Fruit fly (Drosophila melanogaster) whole organism, embryonic: Measurements from ENCODE around the gene KP78b.

Experiments used
- Adf1 ChIP-seq: fragments of 200-800 bp; sonication (Bioruptor generic); IDR thresholded peaks from 2 replicates; pipeline ENCODE4 v1.3.6; 2022; ENCODE audit warnings: missing biosample characterization, missing genetic modification characterization
- Antp ChIP-seq: fragments of 200-800 bp; sonication (Bioruptor generic); optimal IDR thresholded peaks from 3 replicates; lab custom pipeline; 2016; ENCODE audit warnings: missing biosample characterization, missing genetic modification characterization
- CG1024 ChIP-seq: fragments of 200-800 bp; sonication (Bioruptor generic); IDR thresholded peaks from 2 replicates; pipeline ENCODE4 v1.3.6; 2022; ENCODE audit warnings: missing biosample characterization, missing genetic modification characterization
- CG11398 ChIP-seq: fragments of 200-800 bp; sonication (Bioruptor generic); optimal IDR thresholded peaks from 2 replicates; lab custom pipeline; 2016; ENCODE audit warnings: missing biosample characterization, missing genetic modification characterization
- CG12391 ChIP-seq: fragments of 200-800 bp; sonication (Bioruptor generic); optimal IDR thresholded peaks from 3 replicates; lab custom pipeline; 2018; ENCODE audit warnings: missing biosample characterization, mild to moderate bottlenecking, missing genetic modification characterization, moderate library complexity
- CG12744 ChIP-seq: fragments of 200-800 bp; sonication (Bioruptor generic); optimal IDR thresholded peaks from 2 replicates; lab custom pipeline; 2016; ENCODE audit warnings: missing biosample characterization, missing genetic modification characterization
- CG14441 ChIP-seq: fragments of 200-800 bp; sonication (Bioruptor generic); IDR thresholded peaks from 2 replicates; pipeline ENCODE4 v1.3.6; 2022; ENCODE audit warnings: missing biosample characterization, missing genetic modification characterization
- CG16863 ChIP-seq: fragments of 200-800 bp; sonication (Bioruptor generic); optimal IDR thresholded peaks from 3 replicates; lab custom pipeline; 2016; ENCODE audit warnings: missing biosample characterization, missing genetic modification characterization
- CG2712 ChIP-seq: fragments of 200-800 bp; optimal IDR thresholded peaks from 3 replicates; lab custom pipeline; 2019; ENCODE audit warnings: missing biosample characterization, mild to moderate bottlenecking, missing genetic modification characterization, moderate library complexity
- CG3065 ChIP-seq: fragments of 200-800 bp; sonication (Bioruptor generic); optimal IDR thresholded peaks from 2 replicates; lab custom pipeline; 2016; ENCODE audit warnings: missing biosample characterization, missing genetic modification characterization
- CG4820 ChIP-seq: fragments of 200-800 bp; sonication (Bioruptor generic); optimal IDR thresholded peaks from 3 replicates; lab custom pipeline; 2016; ENCODE audit warnings: missing biosample characterization, missing genetic modification characterization
- CG5245 ChIP-seq: fragments of 200-800 bp; sonication (Bioruptor generic); optimal IDR thresholded peaks from 3 replicates; lab custom pipeline; 2016; ENCODE audit warnings: missing biosample characterization, missing genetic modification characterization
- CG7556 ChIP-seq: fragments of 200-800 bp; sonication (Bioruptor generic); optimal IDR thresholded peaks from 2 replicates; lab custom pipeline; 2017; ENCODE audit warnings: missing biosample characterization, mild to moderate bottlenecking, missing genetic modification characterization
- CG8089 ChIP-seq: fragments of 200-800 bp; sonication (Bioruptor generic); optimal IDR thresholded peaks from 3 replicates; lab custom pipeline; 2016; ENCODE audit warnings: missing biosample characterization, missing genetic modification characterization
- CG8924 ChIP-seq: fragments of 200-800 bp; optimal IDR thresholded peaks from 3 replicates; lab custom pipeline; 2019; ENCODE audit warnings: missing biosample characterization, mild to moderate bottlenecking, missing genetic modification characterization, moderate library complexity
- CG9215 ChIP-seq: fragments of 200-800 bp; sonication (Bioruptor generic); IDR thresholded peaks from 2 replicates; pipeline ENCODE4 v1.3.6; 2022; ENCODE audit warnings: missing biosample characterization, missing genetic modification characterization
- Camta ChIP-seq: fragments of 200-800 bp; sonication (Bioruptor generic); optimal IDR thresholded peaks from 2 replicates; lab custom pipeline; 2016; ENCODE audit warnings: missing biosample characterization, missing genetic modification characterization
- CoRest ChIP-seq: fragments of 200-800 bp; sonication (Bioruptor generic); optimal IDR thresholded peaks from 3 replicates; lab custom pipeline; 2018; ENCODE audit warnings: missing biosample characterization, mild to moderate bottlenecking, missing genetic modification characterization, moderate library complexity
- Dad ChIP-seq: fragments of 200-800 bp; sonication (Bioruptor generic); optimal IDR thresholded peaks from 3 replicates; lab custom pipeline; 2016; ENCODE audit warnings: missing biosample characterization, missing genetic modification characterization
- Dll ChIP-seq: fragments of 200-800 bp; sonication (Bioruptor generic); IDR thresholded peaks from 4 replicates; pipeline ENCODE4 v1.3.6; 2022; ENCODE audit warnings: missing biosample characterization, missing genetic modification characterization; ENCODE audit not compliant: partially characterized antibody
- Ets97D ChIP-seq: fragments of 200-800 bp; sonication (Bioruptor generic); optimal IDR thresholded peaks from 3 replicates; lab custom pipeline; 2016; ENCODE audit warnings: missing biosample characterization, missing genetic modification characterization
- Gug ChIP-seq: fragments of 200-800 bp; sonication (Bioruptor generic); IDR thresholded peaks from 4 replicates; pipeline ENCODE4 v1.3.6; 2022; ENCODE audit warnings: missing biosample characterization, missing genetic modification characterization
- HHEX ChIP-seq: fragments of 200-800 bp; sonication (Bioruptor generic); optimal IDR thresholded peaks from 3 replicates; lab custom pipeline; 2017; ENCODE audit warnings: missing biosample characterization, mild to moderate bottlenecking, missing genetic modification characterization, missing genetic modification reagents
- HLH3B ChIP-seq: fragments of 200-800 bp; sonication (Bioruptor generic); IDR thresholded peaks from 2 replicates; pipeline ENCODE4 v1.3.6; 2022; ENCODE audit warnings: missing biosample characterization, missing genetic modification characterization
- HLH4C ChIP-seq: fragments of 200-800 bp; sonication (Bioruptor generic); IDR thresholded peaks from 3 replicates; pipeline ENCODE4 v1.3.6; 2022; ENCODE audit warnings: missing biosample characterization, missing genetic modification characterization; ENCODE audit not compliant: partially characterized antibody
- Mes4 ChIP-seq: fragments of 200-800 bp; sonication (Bioruptor generic); optimal IDR thresholded peaks from 2 replicates; lab custom pipeline; 2016; ENCODE audit warnings: missing biosample characterization, missing genetic modification characterization
- NC2α ChIP-seq: fragments of 200-800 bp; sonication (Bioruptor generic); optimal IDR thresholded peaks from 2 replicates; lab custom pipeline; 2016; ENCODE audit warnings: missing biosample characterization, missing genetic modification characterization
- Sox100B ChIP-seq: fragments of 200-800 bp; sonication (Bioruptor generic); optimal IDR thresholded peaks from 3 replicates; lab custom pipeline; 2018; ENCODE audit warnings: missing biosample characterization, mild to moderate bottlenecking, missing genetic modification characterization
- Spps ChIP-seq: fragments of 200-800 bp; sonication (Bioruptor generic); optimal IDR thresholded peaks from 2 replicates; lab custom pipeline; 2018; ENCODE audit warnings: missing biosample characterization, mild to moderate bottlenecking, missing genetic modification characterization
- Taf1 ChIP-seq: fragments of 200-800 bp; sonication (Bioruptor generic); IDR thresholded peaks from 2 replicates; pipeline ENCODE4 v1.3.6; 2022; ENCODE audit warnings: missing biosample characterization, missing genetic modification characterization
- Trl ChIP-seq, 3 experiments: fragments of >200 bp in 2 of 3; fragments of 200-800 bp in 1 of 3; sonication (Bioruptor generic) in 1 of 3; optimal IDR thresholded peaks; 2 replicates in 1 of 3; 3 replicates in 2 of 3; lab custom pipeline; 2016 to 2017; ENCODE audit warnings: missing biosample characterization in 1 of 3, missing genetic modification characterization in 1 of 3
- cas ChIP-seq: fragments of 200-800 bp; sonication (Bioruptor generic); IDR thresholded peaks from 2 replicates; pipeline ENCODE4 v1.3.6; 2022; ENCODE audit warnings: missing biosample characterization, missing genetic modification characterization
- cg ChIP-seq: fragments of 200-800 bp; sonication (Bioruptor generic); optimal IDR thresholded peaks from 3 replicates; lab custom pipeline; 2019; ENCODE audit warnings: missing biosample characterization, mild to moderate bottlenecking, missing genetic modification characterization, moderate library complexity
- dm ChIP-seq: fragments of 200-800 bp; sonication (Bioruptor generic); optimal IDR thresholded peaks from 3 replicates; lab custom pipeline; 2016; ENCODE audit warnings: missing biosample characterization, missing genetic modification characterization
- ems ChIP-seq: fragments of 200-800 bp; sonication (Bioruptor generic); optimal IDR thresholded peaks from 3 replicates; lab custom pipeline; 2016; ENCODE audit warnings: missing biosample characterization, missing genetic modification characterization
- hbn ChIP-seq: fragments of 200-800 bp; sonication (Bioruptor generic); IDR thresholded peaks from 2 replicates; pipeline ENCODE4 v1.3.6; 2022; ENCODE audit warnings: missing biosample characterization, missing genetic modification characterization; ENCODE audit not compliant: partially characterized antibody
- kah ChIP-seq: fragments of 200-800 bp; sonication (Bioruptor generic); optimal IDR thresholded peaks from 2 replicates; lab custom pipeline; 2018; ENCODE audit warnings: missing biosample characterization, mild to moderate bottlenecking, missing genetic modification characterization
- knrl ChIP-seq: fragments of 200-800 bp; sonication (Bioruptor generic); IDR thresholded peaks from 3 replicates; pipeline ENCODE4 v1.3.6; 2022; ENCODE audit warnings: missing biosample characterization, missing genetic modification characterization; ENCODE audit not compliant: partially characterized antibody
- lab ChIP-seq: fragments of 200-800 bp; sonication (Bioruptor generic); optimal IDR thresholded peaks from 3 replicates; lab custom pipeline; 2017; ENCODE audit warnings: missing biosample characterization, missing genetic modification characterization, mild to moderate bottlenecking, moderate library complexity, missing genetic modification reagents
- nau ChIP-seq: fragments of 200-800 bp; sonication (Bioruptor generic); optimal IDR thresholded peaks from 3 replicates; lab custom pipeline; 2017; ENCODE audit warnings: missing biosample characterization, mild to moderate bottlenecking, missing genetic modification characterization, missing genetic modification reagents
- org-1 ChIP-seq: fragments of 200-800 bp; sonication (Bioruptor generic); optimal IDR thresholded peaks from 2 replicates; lab custom pipeline; 2017; ENCODE audit warnings: missing biosample characterization, missing genetic modification characterization
- otp ChIP-seq: fragments of 200-800 bp; sonication (Bioruptor generic); IDR thresholded peaks from 3 replicates; pipeline ENCODE4, ENCODE4 v1.3.6; 2022; ENCODE audit warnings: missing biosample characterization, missing genetic modification characterization
- sr ChIP-seq: fragments of 200-800 bp; sonication (Bioruptor generic); IDR thresholded peaks from 3 replicates; pipeline ENCODE4 v1.3.6; 2022; ENCODE audit warnings: missing biosample characterization, missing genetic modification characterization
- tll ChIP-seq, 2 experiments: fragments of 200-800 bp in 1 of 2; fragments of >200 bp in 1 of 2; sonication (Bioruptor generic) in 1 of 2; optimal IDR thresholded peaks; 2 replicates each; lab custom pipeline; 2017 to 2019; ENCODE audit warnings: missing biosample characterization in 2 of 2, missing genetic modification characterization in 2 of 2, mild to moderate bottlenecking in 1 of 2, moderate library complexity in 1 of 2
- vvl ChIP-seq: fragments of 200-800 bp; sonication (Bioruptor generic); IDR thresholded peaks from 2 replicates; pipeline ENCODE4 v1.3.6; 2022; ENCODE audit warnings: missing biosample characterization, missing genetic modification characterization
- zen ChIP-seq: fragments of 200-800 bp; sonication (Bioruptor generic); optimal IDR thresholded peaks from 3 replicates; lab custom pipeline; 2018; ENCODE audit warnings: missing biosample characterization, mild to moderate bottlenecking, missing genetic modification characterization, moderate library complexity
- zfh1 ChIP-seq: fragments of 200-800 bp; sonication (Bioruptor generic); IDR thresholded peaks from 3 replicates; pipeline ENCODE4 v1.3.6; 2022; ENCODE audit warnings: missing biosample characterization, missing genetic modification characterization

KP78b gene

DNA sequence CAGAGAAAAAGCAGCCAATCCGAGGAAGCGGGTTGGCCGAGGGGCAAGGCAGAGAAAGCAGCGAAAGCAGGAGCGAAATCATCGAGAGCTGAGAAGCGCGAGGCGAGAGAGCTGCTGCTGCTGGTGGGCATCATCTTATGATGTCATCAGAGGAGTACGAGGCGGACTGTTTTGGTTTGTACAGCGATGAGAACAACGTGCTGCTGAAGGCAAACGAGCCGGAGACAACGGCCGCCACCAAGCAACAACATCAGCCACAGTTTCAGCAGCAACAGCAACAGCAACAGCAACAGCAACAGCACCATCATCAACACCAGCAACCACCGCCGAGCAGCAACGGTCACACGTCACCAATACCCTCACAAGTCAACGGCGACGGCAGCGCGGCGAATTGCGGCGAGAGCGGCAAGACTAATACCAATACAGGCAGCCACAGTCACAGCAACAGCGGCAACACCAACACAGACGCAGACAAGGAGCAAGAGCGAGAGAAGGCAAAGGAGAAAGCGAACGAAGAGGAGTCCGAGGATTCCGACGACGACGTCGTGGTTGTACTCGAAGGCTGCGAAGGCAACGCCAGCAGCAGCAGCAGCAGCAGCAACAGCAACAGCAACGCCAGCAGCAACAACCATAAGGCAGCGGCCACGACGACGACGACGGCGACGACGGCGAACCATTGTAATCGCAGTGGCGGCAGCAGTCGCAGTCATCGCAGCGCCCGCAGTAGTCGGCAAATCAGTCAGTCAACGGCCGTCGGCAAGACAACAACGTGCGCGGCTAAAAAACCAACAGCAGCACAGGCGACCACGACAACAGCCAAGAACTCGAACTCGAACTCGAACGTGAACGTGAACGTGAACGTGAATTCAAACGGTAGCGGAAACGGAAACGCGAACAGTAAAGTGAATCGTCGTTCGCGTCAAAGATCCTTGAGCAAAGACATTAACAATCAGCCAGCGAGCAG is 19.4 kb upstream of the KP78b start:
- TF ChIP-seq ems (peak; percentile 16), nau (GFP tag; lab: Kevin White, UChicago) (no peak), HHEX (GFP tag; lab: Kevin White, UChicago) (peak; percentile 29), sr (0 out of 3 replicates have a peak, but pooled peaks have one; percentile 21), lab (GFP tag; lab: Kevin White, UChicago) (peak; percentile 34), kah (GFP tag; lab: Kevin White, UChicago) (peak; percentile 58), org-1 (GFP tag; lab: Kevin White, UChicago) (peak; percentile 2), zfh1 (GFP tag; lab: Robert Waterston, UW) (peak; percentile 48; the same call in 1 of the 3 replicates), Trl (optimal IDR thresholded peaks at IDR 0.05; lab: Kevin White, UChicago) (peak; percentile 53 to 74), Trl (GFP tag; optimal IDR thresholded peaks at IDR 0.05; lab: Kevin White, UChicago) (peak; percentile 13), Sox100B (no peak), HLH3B (GFP tag; lab: Robert Waterston, UW) (peak; percentile 26; the same call in 1 of the 2 replicates), Mes4 (GFP tag; lab: Kevin White, UChicago) (peak; percentile 63), CG16863 (peak; percentile 13), NC2α (peak; percentile 22), zen (tag; lab: Kevin White, UChicago) (peak; percentile 32), Gug (GFP tag; lab: Robert Waterston, UW) (peak; percentile 24; the same call in 1 of the 4 replicates), CG4820 (peak; percentile 30), CG2712 (peak; percentile 43), vvl (GFP tag; lab: Robert Waterston, UW) (peak; percentile 52; the same call in 1 of the 2 replicates), knrl (0 out of 3 replicates have a peak, but pooled peaks have one; percentile 33), CG1024 (peak; percentile 41; the same call in 1 of the 2 replicates), CG9215 (GFP tag; lab: Robert Waterston, UW) (no peak), Ets97D (peak; percentile 37), CG12391 (tag; lab: Kevin White, UChicago) (peak; percentile 12), Antp (peak; percentile 44), Camta (GFP tag; lab: Kevin White, UChicago) (peak; percentile 14), Dad (GFP tag; lab: Kevin White, UChicago) (peak; percentile 24), hbn (GFP tag; lab: Robert Waterston, UW) (0 out of 2 replicates have a peak, but pooled peaks have one; percentile 32), HLH4C (0 out of 3 replicates have a peak, but pooled peaks have one; percentile 31), otp (GFP tag; lab: Robert Waterston, UW) (0 out of 3 replicates have a peak, but pooled peaks have one; percentile 7), CG8089 (GFP tag; lab: Kevin White, UChicago) (peak; percentile 54), CG8924 (tag; lab: Kevin White, UChicago) (peak; percentile 13), cas (no peak), Dll (GFP tag; lab: Robert Waterston, UW) (no peak; the same call in 3 of the 4 replicates), CG12744 (peak; percentile 3), CG14441 (GFP tag; lab: Robert Waterston, UW) (0 out of 2 replicates have a peak, but pooled peaks have one; percentile 22), CG11398 (GFP tag; lab: Kevin White, UChicago) (peak; percentile 33), Taf1 (GFP tag; lab: Robert Waterston, UW) (no peak), CG7556 (no peak), Adf1 (GFP tag; lab: Robert Waterston, UW) (peak; percentile 98), dm (GFP tag; lab: Kevin White, UChicago) (peak; percentile 35), CG5245 (GFP tag; lab: Kevin White, UChicago) (peak; percentile 12), cg (GFP tag; lab: Kevin White, UChicago) (peak; percentile 97), CoRest (tag; lab: Kevin White, UChicago) (peak; percentile 6), tll (GFP tag; optimal IDR thresholded peaks at IDR 0.05; lab: Kevin White, UChicago) (peak in 1 of 2 experiments; percentile 96), CG3065 (GFP tag; lab: Kevin White, UChicago) (peak; percentile 31), Spps (peak; percentile 32)
